Worm (Caenorhabditis elegans) whole organism, late embryonic: ENCODE data around the gene mrps-17.

Source experiments
- C08G9.2 ChIP-seq: sonication (generic microtip); optimal IDR thresholded peaks from 2 replicates; lab custom pipeline; 2016; ENCODE audit warnings: mild to moderate bottlenecking, missing genetic modification characterization, moderate library complexity, missing compliant biosample characterization
- F13H6.1 ChIP-seq: sonication (generic microtip); optimal IDR thresholded peaks from 2 replicates; lab custom pipeline; 2016; ENCODE audit warnings: missing genetic modification characterization, missing compliant biosample characterization
- K02D7.2 ChIP-seq: sonication (generic microtip); optimal IDR thresholded peaks from 2 replicates; lab custom pipeline; 2017; ENCODE audit warnings: mild to moderate bottlenecking, missing genetic modification characterization, missing compliant biosample characterization
- K09A11.1 ChIP-seq: sonication (generic microtip); optimal IDR thresholded peaks from 2 replicates; lab custom pipeline; 2017; ENCODE audit warnings: antibody characterized with exemption, mild to moderate bottlenecking, missing genetic modification characterization, missing compliant biosample characterization; ENCODE audit not compliant: insufficient read depth
- ceh-18 ChIP-seq: sonication (generic microtip); optimal IDR thresholded peaks from 2 replicates; lab custom pipeline; 2016; ENCODE audit warnings: missing genetic modification characterization, missing compliant biosample characterization
- ceh-19 ChIP-seq: fragments of 200-800 bp; sonication (Bioruptor generic); optimal IDR thresholded peaks from 2 replicates; lab custom pipeline; 2018; ENCODE audit warnings: mild to moderate bottlenecking, missing genetic modification characterization, missing compliant biosample characterization
- ceh-24 ChIP-seq: sonication (generic microtip); optimal IDR thresholded peaks from 2 replicates; lab custom pipeline; 2016; ENCODE audit warnings: mild to moderate bottlenecking, missing genetic modification characterization, missing compliant biosample characterization
- ceh-31 ChIP-seq: sonication (generic microtip); optimal IDR thresholded peaks from 2 replicates; lab custom pipeline; 2016; ENCODE audit warnings: missing genetic modification characterization, missing compliant biosample characterization
- ceh-34 ChIP-seq: sonication (generic microtip); optimal IDR thresholded peaks from 2 replicates; lab custom pipeline; 2016; ENCODE audit warnings: mild to moderate bottlenecking, missing genetic modification characterization, missing compliant biosample characterization
- ceh-45 ChIP-seq: fragments of 200-800 bp; sonication (Bioruptor generic); IDR thresholded peaks from 2 replicates; pipeline ENCODE4 v1.3.6; 2022; ENCODE audit warnings: missing genetic modification reagents, missing genetic modification characterization, missing compliant biosample characterization
- ceh-48 ChIP-seq: sonication (generic microtip); optimal IDR thresholded peaks from 2 replicates; lab custom pipeline; 2016; ENCODE audit warnings: missing genetic modification characterization, inconsistent platforms, missing compliant biosample characterization
- ceh-6 ChIP-seq: fragments of 200-800 bp; sonication (Bioruptor generic); optimal IDR thresholded peaks from 2 replicates; lab custom pipeline; 2018; ENCODE audit warnings: mild to moderate bottlenecking, missing genetic modification characterization, missing compliant biosample characterization
- che-1 ChIP-seq: sonication (generic microtip); optimal IDR thresholded peaks from 2 replicates; lab custom pipeline; 2016; ENCODE audit warnings: mild to moderate bottlenecking, missing genetic modification characterization, missing compliant biosample characterization
- dmd-4 ChIP-seq: sonication (generic microtip); optimal IDR thresholded peaks from 2 replicates; lab custom pipeline; 2016; ENCODE audit warnings: borderline replicate concordance, missing genetic modification characterization, missing compliant biosample characterization
- dve-1 ChIP-seq: sonication (generic microtip); optimal IDR thresholded peaks from 2 replicates; lab custom pipeline; 2017; ENCODE audit warnings: antibody characterized with exemption, mild to moderate bottlenecking, missing genetic modification characterization, missing compliant biosample characterization
- elt-2 ChIP-seq: sonication (generic microtip); optimal IDR thresholded peaks from 2 replicates; lab custom pipeline; 2016; ENCODE audit warnings: missing genetic modification reagents, missing genetic modification characterization, missing compliant biosample characterization
- fax-1 ChIP-seq: sonication (generic microtip); optimal IDR thresholded peaks from 2 replicates; lab custom pipeline; 2016; ENCODE audit warnings: missing genotype, missing genetic modification characterization, missing compliant biosample characterization
- hlh-15 ChIP-seq: sonication (generic microtip); optimal IDR thresholded peaks from 2 replicates; lab custom pipeline; 2016; ENCODE audit warnings: missing genetic modification characterization, missing compliant biosample characterization
- lim-6 ChIP-seq: sonication (generic microtip); optimal IDR thresholded peaks from 2 replicates; lab custom pipeline; 2016; ENCODE audit warnings: missing genetic modification characterization, missing compliant biosample characterization
- madf-2 ChIP-seq: sonication (generic microtip); optimal IDR thresholded peaks from 2 replicates; lab custom pipeline; 2017; ENCODE audit warnings: missing genetic modification characterization, missing compliant biosample characterization
- mec-3 ChIP-seq: sonication (generic microtip); optimal IDR thresholded peaks from 2 replicates; lab custom pipeline; 2016; ENCODE audit warnings: borderline replicate concordance, missing genetic modification characterization, missing compliant biosample characterization
- nhr-232 ChIP-seq: sonication (generic microtip); optimal IDR thresholded peaks from 2 replicates; lab custom pipeline; 2016; ENCODE audit warnings: missing genetic modification characterization, missing compliant biosample characterization
- pag-3 ChIP-seq: sonication (generic microtip); optimal IDR thresholded peaks from 2 replicates; lab custom pipeline; 2016; ENCODE audit warnings: missing compliant biosample characterization, missing genetic modification characterization, borderline replicate concordance
- pat-9 ChIP-seq: fragments of 200-800 bp; sonication (Bioruptor generic); optimal IDR thresholded peaks from 2 replicates; lab custom pipeline; 2018; ENCODE audit warnings: mild to moderate bottlenecking, missing genetic modification characterization, moderate library complexity, missing compliant biosample characterization
- pha-4 ChIP-seq: fragments of 150-350 bp; optimal IDR thresholded peaks from 2 replicates; lab custom pipeline; 2018; ENCODE audit warnings: missing biosample characterization, missing genetic modification reagents, missing genetic modification characterization
- pros-1 ChIP-seq: fragments of 150-350 bp; optimal IDR thresholded peaks from 2 replicates; lab custom pipeline; 2014; ENCODE audit warnings: missing biosample characterization, missing genetic modification reagents, missing genetic modification characterization
- ref-2 ChIP-seq: sonication (generic microtip); optimal IDR thresholded peaks from 2 replicates; lab custom pipeline; 2016; ENCODE audit warnings: missing genetic modification characterization, missing compliant biosample characterization
- sox-2 ChIP-seq: fragments of 200-800 bp; sonication (Bioruptor generic); IDR thresholded peaks from 2 replicates; pipeline ENCODE4 v1.3.6; 2022; ENCODE audit warnings: missing genetic modification reagents, missing genetic modification characterization, missing compliant biosample characterization
- tbx-2 ChIP-seq: sonication (generic microtip); optimal IDR thresholded peaks from 2 replicates; lab custom pipeline; 2016; ENCODE audit warnings: missing genetic modification characterization, missing compliant biosample characterization
- ttx-3 ChIP-seq: sonication (generic microtip); optimal IDR thresholded peaks from 2 replicates; lab custom pipeline; 2016; ENCODE audit warnings: missing genetic modification reagents, missing genetic modification characterization, missing compliant biosample characterization
- unc-42 ChIP-seq: sonication (generic microtip); optimal IDR thresholded peaks from 2 replicates; lab custom pipeline; 2016; ENCODE audit warnings: missing genotype, missing genetic modification characterization, missing compliant biosample characterization
- unc-55 ChIP-seq: sonication (generic microtip); optimal IDR thresholded peaks from 2 replicates; lab custom pipeline; 2017; ENCODE audit warnings: missing biosample characterization, missing genetic modification reagents, missing genetic modification characterization
- zip-5 ChIP-seq: sonication (generic microtip); optimal IDR thresholded peaks from 2 replicates; lab custom pipeline; 2016; ENCODE audit warnings: missing genetic modification characterization, missing compliant biosample characterization
- ztf-16 ChIP-seq: sonication (generic microtip); optimal IDR thresholded peaks from 2 replicates; lab custom pipeline; 2017; ENCODE audit warnings: missing genetic modification characterization, missing compliant biosample characterization

mrps-17 gene

DNA sequence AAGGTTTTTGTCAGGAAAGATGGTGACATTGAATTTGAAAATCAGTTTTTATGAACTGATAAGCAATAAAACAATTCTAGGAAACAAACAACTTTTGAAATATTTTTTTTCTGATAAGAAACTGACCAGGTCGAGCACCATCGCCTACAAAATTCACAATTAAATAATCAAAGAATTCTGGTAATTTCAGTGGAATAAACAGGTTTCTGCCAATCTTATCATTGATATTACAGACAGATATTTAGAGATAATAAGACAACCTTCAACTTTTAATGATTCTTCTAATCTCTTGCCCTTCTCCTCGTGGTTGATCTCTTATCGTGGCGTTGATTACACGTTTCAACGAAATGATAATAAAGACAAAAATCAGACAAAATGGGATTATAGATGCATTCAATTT, 35.2 kb downstream of the mrps-17 start:
- TF ChIP-seq ceh-48 (tag; lab: Kevin White, UChicago) (no peak), elt-2 (tag; lab: Kevin White, UChicago) (peak; percentile 91), lim-6 (tag; lab: Kevin White, UChicago) (no peak), nhr-232 (no peak), pag-3 (tag; lab: Kevin White, UChicago) (no peak), ceh-31 (no peak), pha-4 (no peak)

DNA sequence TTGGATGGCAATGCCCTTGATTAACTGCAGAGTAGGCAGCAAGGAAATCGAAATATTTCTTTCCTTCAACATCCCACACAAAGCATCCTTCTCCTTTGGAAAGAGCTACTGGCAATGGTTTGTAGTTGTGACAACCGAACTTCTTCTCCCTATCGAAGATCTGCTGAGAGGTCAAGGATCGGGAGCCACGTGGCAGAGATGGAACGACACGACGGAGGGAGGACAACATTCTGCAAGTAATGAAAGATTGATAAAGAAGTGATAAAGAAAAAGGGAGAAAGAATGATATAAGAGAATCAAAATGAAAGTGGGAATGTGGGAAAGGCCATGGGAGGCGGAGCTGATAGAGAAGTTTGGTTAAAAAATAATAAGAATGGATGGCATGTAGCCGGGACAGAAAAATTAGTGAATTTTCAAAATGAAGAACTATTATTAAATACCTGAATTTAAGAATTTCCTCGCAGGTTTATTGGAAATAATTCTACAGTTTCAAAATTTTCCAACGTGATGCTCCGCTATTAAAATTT, 35.8 kb downstream of the mrps-17 start, which contains the start of gene oatr-1:
Gene oatr-1, minus strand, starts transcription at position 477 of the 527 bp plus-strand sequence.
- TF ChIP-seq K02D7.2 (no peak), pat-9 (tag; lab: Kevin White, UChicago) (no peak), pros-1 (tag; lab: Kevin White, UChicago) (no peak), che-1 (no peak), ttx-3 (tag; lab: Kevin White, UChicago) (no peak), fax-1 (tag; lab: Kevin White, UChicago) (no peak), mec-3 (tag; lab: Kevin White, UChicago) (no peak), sox-2 (GFP tag; lab: Robert Waterston, UW) (no peak), zip-5 (tag; lab: Kevin White, UChicago) (no peak), hlh-15 (tag; lab: Kevin White, UChicago) (no peak), unc-55 (GFP tag; lab: Kevin White, UChicago) (no peak), ref-2 (no peak)

DNA sequence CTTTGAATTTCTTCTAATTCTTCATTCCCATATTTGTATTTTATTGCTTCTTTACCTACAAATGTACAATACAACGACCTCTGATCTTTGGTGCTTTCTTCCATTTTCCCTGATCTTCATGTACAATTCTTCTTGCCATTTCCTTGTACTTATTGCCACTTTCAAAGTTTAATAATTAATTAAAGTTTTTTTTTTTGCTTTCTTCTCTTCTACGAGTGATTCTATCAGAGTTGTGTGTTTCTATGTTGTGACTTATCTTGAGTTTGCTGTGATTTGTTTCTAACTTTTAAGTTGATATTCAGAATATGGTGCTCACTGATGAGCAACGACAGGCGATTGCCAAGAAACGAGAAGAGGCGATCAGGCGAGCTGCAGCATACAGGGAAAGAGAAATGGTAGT, 41.0 kb downstream of the mrps-17 start, which contains the start of gene smrc-1:
Gene smrc-1, plus strand, starts transcription at position 301 of the 400 bp plus-strand sequence.
- no peak for TF ChIP-seq lim-6 (tag; lab: Kevin White, UChicago)

DNA sequence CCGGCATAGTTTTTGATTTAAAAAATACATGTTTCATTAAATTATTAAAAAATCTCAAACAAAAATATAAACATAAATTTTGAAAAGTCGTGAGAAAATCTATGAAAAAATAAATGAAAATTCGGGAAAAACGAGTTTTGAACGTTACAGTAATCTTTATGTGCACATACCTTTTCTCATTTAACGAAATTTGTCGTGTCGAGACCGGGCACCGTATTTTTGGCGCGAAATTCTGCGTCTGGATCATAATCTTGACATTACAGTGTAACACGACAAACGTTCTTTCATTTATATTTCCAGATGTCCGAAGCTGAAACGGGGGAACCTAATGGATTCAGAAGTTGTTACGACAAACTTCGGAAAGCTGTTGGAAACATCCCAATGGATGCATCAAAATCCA, 42.1 kb downstream of the mrps-17 start, which contains the start of gene C16A3.2:
Gene C16A3.2, plus strand, starts transcription at position 301 of the 400 bp plus-strand sequence.
- TF ChIP-seq dmd-4 (tag; lab: Kevin White, UChicago) (no peak), tbx-2 (tag; lab: Kevin White, UChicago) (no peak), dve-1 (tag; lab: Kevin White, UChicago) (no peak), madf-2 (tag; lab: Kevin White, UChicago) (no peak), ceh-34 (tag; lab: Kevin White, UChicago) (no peak), K09A11.1 (no peak), ztf-16 (tag; lab: Kevin White, UChicago) (no peak), ceh-19 (GFP tag; lab: Kevin White, UChicago) (no peak), pat-9 (tag; lab: Kevin White, UChicago) (no peak), unc-42 (tag; lab: Kevin White, UChicago) (no peak), C08G9.2 (tag; lab: Kevin White, UChicago) (no peak), che-1 (no peak), ceh-6 (GFP tag; lab: Kevin White, UChicago) (no peak), ceh-45 (GFP tag; lab: Robert Waterston, UW) (no peak), ceh-18 (tag; lab: Kevin White, UChicago) (no peak), sox-2 (GFP tag; lab: Robert Waterston, UW) (no peak), ceh-24 (tag; lab: Kevin White, UChicago) (no peak), fax-1 (tag; lab: Kevin White, UChicago) (no peak), F13H6.1 (no peak), unc-55 (GFP tag; lab: Kevin White, UChicago) (no peak)
